Worm (Caenorhabditis elegans) whole organism, young adult: ENCODE data around the gene C28D4.5.

Experiments
- attf-3 ChIP-seq: fragments of 200-800 bp; sonication (Bioruptor generic); conservative IDR thresholded peaks from 2 replicates; pipeline ENCODE4 v1.3.6; 2022; ENCODE audit warnings: missing genetic modification reagents, missing genetic modification characterization, missing compliant biosample characterization
- fkh-3 ChIP-seq: sonication (generic microtip); optimal IDR thresholded peaks from 2 replicates; lab custom pipeline; 2016; ENCODE audit warnings: mild to moderate bottlenecking, missing genetic modification characterization, missing compliant biosample characterization
- hlh-12 ChIP-seq: sonication (generic microtip); optimal IDR thresholded peaks from 2 replicates; lab custom pipeline; 2016; ENCODE audit warnings: missing genetic modification characterization, missing compliant biosample characterization
- hrde-1 ChIP-seq: sonication (generic microtip); optimal IDR thresholded peaks from 2 replicates; lab custom pipeline; 2016; ENCODE audit warnings: missing genetic modification characterization, mild to moderate bottlenecking, missing compliant biosample characterization, moderate library complexity, missing genotype, missing genetic modification reagents, borderline replicate concordance
- nfya-2 ChIP-seq: fragments of 200-800 bp; sonication (Bioruptor generic); IDR thresholded peaks from 2 replicates; pipeline ENCODE4 v1.3.6; 2022; ENCODE audit warnings: missing genetic modification reagents, missing genetic modification characterization, missing compliant biosample characterization
- repo-1 ChIP-seq: sonication (generic microtip); optimal IDR thresholded peaks from 2 replicates; lab custom pipeline; 2017; ENCODE audit warnings: mild to moderate bottlenecking, missing genetic modification characterization, missing compliant biosample characterization
- sea-2 ChIP-seq: fragments of 200-800 bp; sonication (Bioruptor generic); IDR thresholded peaks from 2 replicates; pipeline ENCODE4 v1.3.6; 2022; ENCODE audit warnings: missing genetic modification characterization, missing compliant biosample characterization
- snpc-4 ChIP-seq, 5 experiments: fragments of 150-350 bp in 1 of 5; sonication (generic microtip) in 4 of 5; optimal IDR thresholded peaks; 2 replicates each; lab custom pipeline; 2014 to 2018; ENCODE audit warnings: missing genetic modification characterization in 5 of 5, missing biosample characterization in 3 of 5, antibody characterized with exemption in 2 of 5, mild to moderate bottlenecking in 2 of 5, missing compliant biosample characterization in 2 of 5, missing genotype in 2 of 5, moderate library complexity in 2 of 5, missing genetic modification reagents in 1 of 5
- unc-130 ChIP-seq: sonication (generic microtip); optimal IDR thresholded peaks from 2 replicates; lab custom pipeline; 2016; ENCODE audit warnings: missing genetic modification reagents, missing genetic modification characterization, missing compliant biosample characterization
- xnd-1 ChIP-seq: sonication (generic microtip); optimal IDR thresholded peaks from 2 replicates; lab custom pipeline; 2016; ENCODE audit warnings: missing genotype, missing genetic modification reagents, missing genetic modification characterization, missing compliant biosample characterization

DNA sequence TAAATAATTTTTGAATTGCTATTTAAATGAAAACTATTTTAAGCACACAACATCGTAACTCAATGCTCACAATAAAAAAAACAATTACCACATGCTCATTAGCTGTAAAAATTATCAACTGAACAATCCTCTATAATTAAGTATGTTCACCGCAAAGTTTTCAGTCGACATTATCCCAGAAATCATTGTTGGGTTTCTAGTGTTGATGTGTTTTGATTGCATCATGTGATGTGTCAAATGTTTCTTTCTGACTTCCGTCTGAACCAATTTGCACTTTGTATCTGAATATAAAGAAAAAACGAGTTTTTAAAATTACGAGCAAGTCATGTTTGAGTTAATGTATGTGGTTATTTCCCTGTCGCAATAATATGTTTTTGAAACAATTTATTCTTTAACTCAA is 28.8 kb downstream of the C28D4.5 start:
- no peak for TF ChIP-seq repo-1 (tag; lab: Kevin White, UChicago)
- TF ChIP-seq unc-130 (GFP tag; lab: Kevin White, UChicago), result no peak
- TF ChIP-seq fkh-3 (tag; lab: Kevin White, UChicago), result no peak
- no peak for TF ChIP-seq snpc-4 (GFP tag; optimal IDR thresholded peaks at IDR 0.05; lab: Kevin White, UChicago)
- TF ChIP-seq snpc-4 (tag; optimal IDR thresholded peaks at IDR 0.05; lab: Kevin White, UChicago), result no peak
- TF ChIP-seq sea-2 (GFP tag; lab: Robert Waterston, UW), result no peak
- no peak for TF ChIP-seq attf-3 (GFP tag; lab: Robert Waterston, UW)
- TF ChIP-seq nfya-2 (GFP tag; lab: Robert Waterston, UW), result no peak
- no peak for TF ChIP-seq xnd-1 (tag; lab: Kevin White, UChicago)
- no peak for TF ChIP-seq hlh-12
- TF ChIP-seq hrde-1 (tag; lab: Kevin White, UChicago), result no peak
